Worm (Caenorhabditis elegans) whole organism, young adult: ENCODE measurements around the gene Y15E3A.3.

Experiments
- B0019.2 ChIP-seq: fragments of 200-800 bp; sonication (Bioruptor generic); conservative IDR thresholded peaks from 2 replicates; pipeline ENCODE4 v1.3.6; 2022; ENCODE audit warnings: missing genetic modification reagents, missing genetic modification characterization, missing compliant biosample characterization
- B0261.1 ChIP-seq: sonication (generic microtip); optimal IDR thresholded peaks from 2 replicates; lab custom pipeline; 2016; ENCODE audit warnings: mild to moderate bottlenecking, missing genetic modification characterization, moderate library complexity, missing compliant biosample characterization
- C06A6.2 ChIP-seq: fragments of 200-800 bp; sonication (Bioruptor generic); conservative IDR thresholded peaks from 2 replicates; pipeline ENCODE4 v1.3.6; 2022; ENCODE audit warnings: missing genetic modification characterization, missing compliant biosample characterization
- F10E7.11 ChIP-seq: sonication (generic microtip); optimal IDR thresholded peaks from 2 replicates; lab custom pipeline; 2017; ENCODE audit warnings: mild to moderate bottlenecking, missing genetic modification characterization, moderate library complexity, missing compliant biosample characterization
- F23B12.7 ChIP-seq: sonication (generic microtip); optimal IDR thresholded peaks from 2 replicates; lab custom pipeline; 2017; ENCODE audit warnings: missing genetic modification characterization, mild to moderate bottlenecking, missing compliant biosample characterization, antibody characterized with exemption, moderate library complexity; ENCODE audit not compliant: insufficient read depth
- F37B4.10 ChIP-seq: fragments of 200-800 bp; sonication (Bioruptor generic); IDR thresholded peaks from 2 replicates; pipeline ENCODE4 v1.3.6; 2022; ENCODE audit warnings: missing genetic modification characterization, missing compliant biosample characterization
- F49E8.2 ChIP-seq: sonication (generic microtip); optimal IDR thresholded peaks from 3 replicates; lab custom pipeline; 2017; ENCODE audit warnings: missing genetic modification characterization, mild to moderate bottlenecking, missing compliant biosample characterization, antibody characterized with exemption, moderate library complexity; ENCODE audit not compliant: insufficient read depth
- F52B5.7 ChIP-seq: sonication (generic microtip); optimal IDR thresholded peaks from 2 replicates; lab custom pipeline; 2016; ENCODE audit warnings: mild to moderate bottlenecking, missing genetic modification characterization, missing compliant biosample characterization
- F55B11.4 ChIP-seq: sonication (generic microtip); optimal IDR thresholded peaks from 2 replicates; lab custom pipeline; 2016; ENCODE audit warnings: missing compliant biosample characterization, missing genetic modification characterization, borderline replicate concordance; ENCODE audit not compliant: insufficient read depth
- K12H6.12 ChIP-seq: fragments of 200-800 bp; sonication (Bioruptor generic); optimal IDR thresholded peaks from 2 replicates; lab custom pipeline; 2018; ENCODE audit warnings: mild to moderate bottlenecking, missing genetic modification characterization, missing compliant biosample characterization
- T07F8.4 ChIP-seq: sonication (generic microtip); optimal IDR thresholded peaks from 2 replicates; lab custom pipeline; 2016; ENCODE audit warnings: mild to moderate bottlenecking, missing genetic modification characterization, moderate library complexity, missing compliant biosample characterization
- Y79H2A.3 ChIP-seq: fragments of 200-800 bp; sonication (Bioruptor generic); conservative IDR thresholded peaks from 2 replicates; pipeline ENCODE4 v1.3.6; 2022; ENCODE audit warnings: missing genetic modification reagents, missing genetic modification characterization, missing compliant biosample characterization
- akir-1 ChIP-seq: fragments of 200-800 bp; sonication (Bioruptor generic); optimal IDR thresholded peaks from 2 replicates; lab custom pipeline; 2018; ENCODE audit warnings: mild to moderate bottlenecking, missing genetic modification characterization, moderate library complexity, missing compliant biosample characterization
- aptf-3 ChIP-seq: fragments of 200-800 bp; sonication (Bioruptor generic); IDR thresholded peaks from 2 replicates; pipeline ENCODE4 v1.3.6; 2022; ENCODE audit warnings: missing genetic modification characterization, missing compliant biosample characterization
- bed-2 ChIP-seq: fragments of 200-800 bp; sonication (Bioruptor generic); IDR thresholded peaks from 2 replicates; pipeline ENCODE4 v1.3.6; 2022; ENCODE audit warnings: missing genetic modification reagents, missing genetic modification characterization, missing compliant biosample characterization
- cebp-1 ChIP-seq, 2 experiments: fragments of 200-800 bp in 1 of 2; sonication (Bioruptor generic) in 1 of 2; sonication (generic microtip) in 1 of 2; IDR thresholded peaks in 1 of 2; optimal IDR thresholded peaks in 1 of 2; 2 replicates each; pipeline versions ENCODE4 v1.3.6 to Lab custom; 2017 to 2022; ENCODE audit warnings: missing compliant biosample characterization in 2 of 2, missing genetic modification characterization in 2 of 2, mild to moderate bottlenecking in 1 of 2, missing genetic modification reagents in 1 of 2, moderate library complexity in 1 of 2
- cebp-2 ChIP-seq: fragments of 200-800 bp; sonication (Bioruptor generic); IDR thresholded peaks from 2 replicates; pipeline ENCODE4 v1.3.6; 2022; ENCODE audit warnings: missing genetic modification characterization, missing compliant biosample characterization
- ceh-27 ChIP-seq: fragments of 200-800 bp; sonication (Bioruptor generic); optimal IDR thresholded peaks from 2 replicates; lab custom pipeline; 2018; ENCODE audit warnings: mild to moderate bottlenecking, missing genetic modification characterization, moderate library complexity, missing compliant biosample characterization
- ceh-40 ChIP-seq: fragments of 200-800 bp; sonication (Bioruptor generic); IDR thresholded peaks from 2 replicates; pipeline ENCODE4 v1.3.6; 2022; ENCODE audit warnings: missing genetic modification characterization, missing compliant biosample characterization
- dox-1 ChIP-seq: fragments of 200-800 bp; sonication (Bioruptor generic); IDR thresholded peaks from 2 replicates; pipeline ENCODE4 v1.3.6; 2022; ENCODE audit warnings: missing genetic modification reagents, missing genetic modification characterization, missing compliant biosample characterization
- efl-1 ChIP-seq: fragments of 150-350 bp; optimal IDR thresholded peaks from 2 replicates; lab custom pipeline; 2014; ENCODE audit warnings: missing biosample characterization, missing genetic modification reagents, missing genetic modification characterization
- egl-18 ChIP-seq: fragments of 200-800 bp; sonication (Bioruptor generic); IDR thresholded peaks from 2 replicates; pipeline ENCODE4 v1.3.6; 2022; ENCODE audit warnings: missing genetic modification reagents, missing genetic modification characterization, missing compliant biosample characterization
- ekl-4 ChIP-seq: fragments of 200-800 bp; sonication (Bioruptor generic); IDR thresholded peaks from 2 replicates; pipeline ENCODE4 v1.3.6; 2022; ENCODE audit warnings: missing genetic modification reagents, missing genetic modification characterization, missing compliant biosample characterization
- fkh-3 ChIP-seq: sonication (generic microtip); optimal IDR thresholded peaks from 2 replicates; lab custom pipeline; 2016; ENCODE audit warnings: mild to moderate bottlenecking, missing genetic modification characterization, missing compliant biosample characterization
- hlh-26 ChIP-seq: fragments of 200-800 bp; sonication (Bioruptor generic); conservative IDR thresholded peaks from 2 replicates; pipeline ENCODE4 v1.3.6; 2022; ENCODE audit warnings: missing genetic modification reagents, missing genetic modification characterization, missing compliant biosample characterization
- let-526 ChIP-seq: fragments of 200-800 bp; sonication (Bioruptor generic); IDR thresholded peaks from 2 replicates; pipeline ENCODE4 v1.3.6; 2022; ENCODE audit warnings: missing genetic modification reagents, missing genetic modification characterization, missing compliant biosample characterization
- lin-26 ChIP-seq: fragments of 200-800 bp; sonication (Bioruptor generic); IDR thresholded peaks from 2 replicates; pipeline ENCODE4 v1.3.6; 2022; ENCODE audit warnings: missing genetic modification reagents, missing genetic modification characterization, missing compliant biosample characterization
- lin-35 ChIP-seq, 3 experiments: fragments of 150-350 bp in 2 of 3; sonication (generic microtip) in 1 of 3; optimal IDR thresholded peaks; 2 replicates each; lab custom pipeline; 2014 to 2018; ENCODE audit warnings: missing biosample characterization in 3 of 3, missing genetic modification characterization in 3 of 3, missing genetic modification reagents in 3 of 3
- lin-40 ChIP-seq: sonication (generic microtip); optimal IDR thresholded peaks from 2 replicates; lab custom pipeline; 2016; ENCODE audit warnings: missing genetic modification characterization, mild to moderate bottlenecking, missing compliant biosample characterization, missing genotype, missing genetic modification reagents
- lsl-1 ChIP-seq: fragments of 200-800 bp; sonication (Bioruptor generic); optimal IDR thresholded peaks from 2 replicates; lab custom pipeline; 2018; ENCODE audit warnings: mild to moderate bottlenecking, missing genetic modification characterization, moderate library complexity, missing compliant biosample characterization
- madf-10 ChIP-seq: sonication (generic microtip); optimal IDR thresholded peaks from 2 replicates; lab custom pipeline; 2016; ENCODE audit warnings: mild to moderate bottlenecking, missing genetic modification characterization, missing compliant biosample characterization
- madf-8 ChIP-seq: fragments of 200-800 bp; sonication (Bioruptor generic); conservative IDR thresholded peaks from 2 replicates; pipeline ENCODE4 v1.3.6; 2022; ENCODE audit warnings: missing genetic modification reagents, missing genetic modification characterization, missing compliant biosample characterization
- nhr-80 ChIP-seq: sonication (generic microtip); optimal IDR thresholded peaks from 2 replicates; lab custom pipeline; 2016; ENCODE audit warnings: missing genetic modification characterization, missing compliant biosample characterization
- pha-4 ChIP-seq: fragments of 150-350 bp; sonication (generic microtip); optimal IDR thresholded peaks from 2 replicates; lab custom pipeline; 2014; ENCODE audit warnings: missing biosample characterization, missing genetic modification reagents, missing genetic modification characterization
- sea-2 ChIP-seq: fragments of 200-800 bp; sonication (Bioruptor generic); IDR thresholded peaks from 2 replicates; pipeline ENCODE4 v1.3.6; 2022; ENCODE audit warnings: missing genetic modification characterization, missing compliant biosample characterization
- somi-1 ChIP-seq: fragments of 200-800 bp; sonication (Bioruptor generic); optimal IDR thresholded peaks from 2 replicates; lab custom pipeline; 2018; ENCODE audit warnings: mild to moderate bottlenecking, missing genetic modification characterization, missing compliant biosample characterization
- tbp1 ChIP-seq: fragments of 200-800 bp; sonication (Bioruptor generic); optimal IDR thresholded peaks from 2 replicates; lab custom pipeline; 2018; ENCODE audit warnings: mild to moderate bottlenecking, missing genetic modification characterization, missing compliant biosample characterization
- unc-130 ChIP-seq: sonication (generic microtip); optimal IDR thresholded peaks from 2 replicates; lab custom pipeline; 2016; ENCODE audit warnings: missing genetic modification reagents, missing genetic modification characterization, missing compliant biosample characterization
- unc-62 ChIP-seq: fragments of 150-350 bp; optimal IDR thresholded peaks from 2 replicates; lab custom pipeline; 2014; ENCODE audit warnings: missing biosample characterization, missing genetic modification reagents, missing genetic modification characterization
- zfh-2 ChIP-seq: fragments of 200-800 bp; sonication (Bioruptor generic); conservative IDR thresholded peaks from 2 replicates; pipeline ENCODE4 v1.3.6; 2022; ENCODE audit warnings: missing genetic modification reagents, missing genetic modification characterization, missing compliant biosample characterization
- ztf-28 ChIP-seq: fragments of 200-800 bp; sonication (Bioruptor generic); IDR thresholded peaks from 2 replicates; pipeline ENCODE4 v1.3.6; 2022; ENCODE audit warnings: missing genetic modification reagents, missing genetic modification characterization, missing compliant biosample characterization
- ztf-3 ChIP-seq: fragments of 200-800 bp; sonication (Bioruptor generic); optimal IDR thresholded peaks from 2 replicates; lab custom pipeline; 2018; ENCODE audit warnings: mild to moderate bottlenecking, missing genetic modification characterization, missing compliant biosample characterization

Y15E3A.3 gene

DNA sequence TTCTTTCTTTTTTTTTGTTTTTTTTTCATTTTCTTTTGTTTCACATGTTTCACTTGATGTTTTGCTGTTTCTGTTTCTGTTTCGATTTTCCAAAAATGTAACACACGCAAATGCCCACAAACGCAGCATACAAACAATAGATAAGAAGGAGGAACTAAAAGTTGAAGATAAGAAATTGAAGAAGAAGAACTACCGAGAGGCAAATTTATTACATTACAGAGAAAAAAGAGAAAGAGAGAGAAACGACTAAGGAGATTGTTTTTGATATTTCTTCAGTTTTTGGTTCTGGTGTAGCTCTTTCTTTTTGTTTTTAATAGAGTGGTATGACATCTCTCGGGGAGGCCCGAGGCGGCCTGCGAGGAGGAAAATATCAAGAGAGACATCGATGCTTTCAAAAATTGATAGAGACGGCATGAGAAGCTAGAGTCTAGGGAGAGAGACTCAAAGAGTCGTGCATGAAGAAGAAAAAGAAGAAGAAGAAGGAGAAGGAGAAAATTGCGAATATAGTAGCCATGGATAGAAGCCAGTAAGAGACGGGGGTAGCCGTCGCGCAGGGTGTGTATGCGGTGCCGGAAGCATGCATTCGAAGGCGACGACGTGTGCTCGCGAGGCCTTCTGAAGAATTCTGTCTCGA lies 47.9 kb upstream of the Y15E3A.3 start:
- TF ChIP-seq dox-1 (GFP tag; lab: Robert Waterston, UW), result 0 out of 2 replicates have a peak, but pooled peaks have one; percentile 15
- no peak for TF ChIP-seq fkh-3
- peak; percentile 65 for TF ChIP-seq nhr-80 (tag; lab: Kevin White, UChicago)
- TF ChIP-seq madf-8 (GFP tag; lab: Robert Waterston, UW), result no peak
- no peak for TF ChIP-seq tbp1 (GFP tag; lab: Kevin White, UChicago)
- no peak for TF ChIP-seq ztf-3 (GFP tag; lab: Kevin White, UChicago)
- no peak for TF ChIP-seq F10E7.11 (tag; lab: Kevin White, UChicago)
- no peak for TF ChIP-seq F52B5.7 (tag; lab: Kevin White, UChicago)
- no peak for TF ChIP-seq madf-10 (tag; lab: Kevin White, UChicago)
- no peak for TF ChIP-seq ekl-4 (GFP tag; lab: Robert Waterston, UW)
- no peak for TF ChIP-seq pha-4
- no peak for TF ChIP-seq cebp-1 (GFP tag; IDR thresholded peaks at IDR 0.05; lab: Robert Waterston, UW)
- peak; percentile 26 for TF ChIP-seq cebp-1 (tag; optimal IDR thresholded peaks at IDR 0.05; lab: Kevin White, UChicago)
- no peak for TF ChIP-seq cebp-2
- TF ChIP-seq akir-1 (GFP tag; lab: Kevin White, UChicago), result no peak
- no peak for TF ChIP-seq ceh-40
- TF ChIP-seq F55B11.4 (tag; lab: Kevin White, UChicago), result no peak
- TF ChIP-seq lin-40, result peak; percentile 21
- TF ChIP-seq Y79H2A.3, result no peak
- no peak for TF ChIP-seq F37B4.10
- TF ChIP-seq ztf-28 (GFP tag; lab: Robert Waterston, UW), result no peak
- TF ChIP-seq K12H6.12 (tag; lab: Kevin White, UChicago), result peak; percentile 43
- TF ChIP-seq hlh-26 (GFP tag; lab: Robert Waterston, UW), result no peak
- no peak for TF ChIP-seq efl-1 (GFP tag; lab: Kevin White, UChicago)
- peak; percentile 87 for TF ChIP-seq zfh-2 (GFP tag; lab: Robert Waterston, UW)
- TF ChIP-seq somi-1, result peak; percentile 9
- TF ChIP-seq lin-35 (GFP tag; optimal IDR thresholded peaks at IDR 0.05; lab: Kevin White, UChicago), result peak in 1 of 3 experiments; percentile 19
- no peak for TF ChIP-seq bed-2
- no peak for TF ChIP-seq T07F8.4 (tag; lab: Kevin White, UChicago)
- TF ChIP-seq F23B12.7, result peak; percentile 11

DNA sequence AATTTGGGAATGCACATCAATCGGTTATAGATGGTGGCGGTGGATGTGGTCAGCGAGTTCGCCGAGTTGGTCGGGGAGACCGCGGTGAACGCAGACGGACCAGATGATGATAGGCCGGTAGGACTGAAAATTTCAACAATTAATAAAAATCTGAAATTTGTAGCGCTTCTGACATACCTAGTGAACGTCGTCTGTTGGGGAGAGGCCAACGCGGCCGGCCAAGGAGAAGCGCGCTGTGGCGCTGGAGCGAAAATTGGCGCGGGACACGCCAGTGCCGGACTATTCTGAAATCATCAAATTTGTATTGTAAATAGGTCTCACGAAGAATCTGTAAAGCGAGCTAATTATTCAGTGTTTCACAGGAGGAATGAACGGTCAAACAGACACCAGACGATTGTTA lies 47.2 kb upstream of the Y15E3A.3 start:
- TF ChIP-seq zfh-2 (GFP tag; lab: Robert Waterston, UW), result peak; percentile 71
- no peak for TF ChIP-seq ceh-40

DNA sequence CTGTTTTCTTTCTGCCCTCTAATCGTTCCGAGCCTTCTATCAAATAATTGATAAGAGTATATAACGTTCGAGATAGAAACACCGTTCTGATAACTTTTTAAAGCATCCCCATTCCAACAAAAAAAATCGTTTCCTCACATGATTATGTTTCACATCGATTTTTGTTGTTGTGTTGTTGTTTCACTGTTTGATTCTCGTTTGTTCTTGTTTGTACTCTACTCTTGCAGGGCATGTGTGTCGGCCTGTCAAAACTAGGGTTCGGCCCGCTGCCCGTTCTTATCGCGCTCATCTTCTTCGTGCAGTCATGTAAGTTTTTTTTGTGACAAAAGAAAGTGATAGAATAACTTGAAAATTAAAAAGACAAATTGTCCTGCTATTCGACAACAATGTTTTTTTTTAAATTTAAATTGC lies 40.2 kb upstream of the Y15E3A.3 start, which contains the start of gene C33A11.2:
C33A11.2 (plus strand) TSS at position 226 of the 411 bp plus-strand sequence.
- peak; percentile 86 for TF ChIP-seq nhr-80 (tag; lab: Kevin White, UChicago)
- TF ChIP-seq cebp-1 (GFP tag; IDR thresholded peaks at IDR 0.05; lab: Robert Waterston, UW), result 0 out of 2 replicates have a peak, but pooled peaks have one; percentile 39
- peak; percentile 12 for TF ChIP-seq cebp-1 (tag; optimal IDR thresholded peaks at IDR 0.05; lab: Kevin White, UChicago)
- peak; percentile 9 for TF ChIP-seq tbp1 (GFP tag; lab: Kevin White, UChicago)
- TF ChIP-seq B0261.1 (tag; lab: Kevin White, UChicago), result no peak
- no peak for TF ChIP-seq unc-130 (GFP tag; lab: Kevin White, UChicago)
- TF ChIP-seq let-526 (GFP tag; lab: Robert Waterston, UW), result peak; percentile 59; the same call in 1 of the 2 replicates
- TF ChIP-seq B0019.2 (GFP tag; lab: Robert Waterston, UW), result no peak
- no peak for TF ChIP-seq sea-2 (GFP tag; lab: Robert Waterston, UW)
- TF ChIP-seq ceh-27 (GFP tag; lab: Kevin White, UChicago), result no peak
- no peak for TF ChIP-seq egl-18
- TF ChIP-seq aptf-3 (GFP tag; lab: Robert Waterston, UW), result no peak
- peak; percentile 29 for TF ChIP-seq unc-62 (GFP tag; lab: Kevin White, UChicago)
- no peak for TF ChIP-seq F49E8.2 (tag; lab: Kevin White, UChicago)
- no peak for TF ChIP-seq C06A6.2
- 0 out of 2 replicates have a peak, but pooled peaks have one; percentile 11 for TF ChIP-seq dox-1 (GFP tag; lab: Robert Waterston, UW)
- no peak for TF ChIP-seq lin-26 (GFP tag; lab: Robert Waterston, UW)
- TF ChIP-seq lsl-1, result no peak
